Worm (Caenorhabditis elegans): Measurements from ENCODE around the gene acly-1.

ce11 chrX:1441602-1442183 lies 37.6 kb upstream of the acly-1 start:
- TF ChIP-seq ref-1 (GFP tag; conservative IDR thresholded peaks at IDR 0.05): no peak
- no peak for TF ChIP-seq tab-1 (GFP tag; IDR thresholded peaks at IDR 0.05)
- peak; percentile 0 for TF ChIP-seq med-1 (GFP tag; optimal IDR thresholded peaks at IDR 0.05; ENCODE audit: insufficient read depth)
- no peak for TF ChIP-seq ztf-23 (GFP tag; IDR thresholded peaks at IDR 0.05)
